Worm (Caenorhabditis elegans) whole organism, L4/young adult: ENCODE results near the gene lips-6.

Experiments
- W03F9.2 ChIP-seq: fragments of 150-350 bp; optimal IDR thresholded peaks from 2 replicates; lab custom pipeline; 2014; ENCODE audit warnings: missing biosample characterization, missing genetic modification characterization
- dao-5 ChIP-seq: sonication (generic microtip); optimal IDR thresholded peaks from 2 replicates; lab custom pipeline; 2016; ENCODE audit warnings: missing genotype, missing genetic modification characterization, moderate library complexity, missing compliant biosample characterization
- him-1 ChIP-seq: sonication (generic microtip); optimal IDR thresholded peaks from 2 replicates; lab custom pipeline; 2016; ENCODE audit warnings: missing genotype, missing genetic modification reagents, missing genetic modification characterization, missing compliant biosample characterization

DNA sequence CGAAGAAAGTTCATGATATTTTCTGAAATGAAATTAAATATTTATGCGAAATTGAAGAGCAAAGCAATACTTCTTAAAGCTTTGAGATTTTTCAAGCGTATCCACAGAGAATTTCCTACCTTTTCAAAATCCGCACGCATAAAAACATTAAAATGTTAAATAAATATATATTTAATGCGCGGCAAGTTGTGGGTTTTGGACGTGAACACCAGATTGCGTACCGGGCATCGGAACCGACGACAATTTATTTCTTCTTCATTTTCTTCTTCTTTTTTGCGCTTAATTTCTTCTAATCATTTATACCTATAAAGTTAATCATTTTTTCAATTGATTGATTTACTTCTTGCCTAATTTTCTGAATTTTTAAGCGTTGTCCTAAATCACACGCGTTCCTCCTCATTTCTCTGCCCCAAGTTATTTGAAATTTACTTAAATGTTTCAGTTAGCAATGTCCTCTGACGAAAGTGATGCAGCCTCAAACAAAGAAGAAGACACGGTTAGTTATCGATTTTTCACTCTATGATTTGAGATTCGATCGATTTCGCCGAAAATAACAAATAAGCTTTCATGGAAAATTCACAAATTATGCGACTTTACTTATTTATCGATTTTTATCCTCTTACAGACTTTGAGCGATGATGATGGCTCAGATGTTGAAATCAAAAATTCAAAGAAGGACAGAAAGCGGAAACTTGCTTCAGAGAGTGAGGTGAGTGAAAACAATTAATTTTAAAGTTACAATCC is 35.7 kb upstream of the lips-6 start, which contains the start of the genes bre-5 and spt-5:
- TF ChIP-seq dao-5 (tag; lab: Kevin White, UChicago) (no peak), him-1 (tag; lab: Kevin White, UChicago) (no peak), W03F9.2 (tag; lab: Kevin White, UChicago) (peak; percentile 45)
